Worm (Caenorhabditis elegans): Measurements from ENCODE around the gene C15H7.3.

C15H7.3 gene

DNA sequence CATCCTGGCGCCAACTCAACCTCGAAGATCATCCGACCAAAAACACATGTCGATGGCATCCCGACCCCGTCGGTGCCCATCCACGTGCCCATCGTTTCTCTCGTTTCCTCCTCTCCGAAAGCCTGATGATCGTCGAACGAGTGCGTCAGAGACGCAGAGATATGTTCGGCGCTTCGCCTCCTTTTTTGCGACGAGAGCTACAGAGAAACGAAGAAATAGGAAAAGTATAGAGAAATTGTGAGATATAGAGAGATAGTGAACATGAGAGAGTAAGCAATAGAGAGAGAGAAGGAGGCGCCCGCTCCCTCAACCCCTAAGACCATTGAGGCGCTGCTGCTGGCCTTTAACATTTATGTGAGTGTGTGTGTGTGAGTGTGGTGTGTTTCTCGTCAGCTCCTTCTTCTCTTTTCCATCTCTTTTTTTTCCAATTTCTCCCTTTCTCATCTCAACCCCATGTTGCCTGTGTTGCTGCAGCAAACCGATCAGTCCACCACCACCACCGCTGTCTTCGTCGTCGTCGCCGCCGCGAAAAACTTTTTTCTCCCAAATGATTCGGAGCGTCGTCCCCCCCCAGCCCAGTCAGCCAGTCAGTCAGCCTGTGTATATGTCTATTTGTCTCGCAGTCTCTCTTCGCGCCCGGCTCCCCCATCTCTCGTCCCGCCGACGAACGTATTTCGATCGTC lies 32.6 kb downstream of the C15H7.3 start, which contains the start of gene hlh-11 (continued):
- TF ChIP-seq pag-3 (tag; optimal IDR thresholded peaks at IDR 0.05; ENCODE audit: borderline replicate concordance) (no peak), unc-3 (GFP tag; conservative IDR thresholded peaks at IDR 0.05) (no peak), unc-3 (tag; optimal IDR thresholded peaks at IDR 0.05) (no peak), pqm-1 (tag; optimal IDR thresholded peaks at IDR 0.05) (no peak), fax-1 (tag; optimal IDR thresholded peaks at IDR 0.05) (no peak), K09A11.1 (tag; optimal IDR thresholded peaks at IDR 0.05; ENCODE audit: insufficient read depth) (peak; percentile 17), tbx-7 (tag; optimal IDR thresholded peaks at IDR 0.05) (no peak), unc-86 (tag; optimal IDR thresholded peaks at IDR 0.05) (no peak), odd-2 (tag; optimal IDR thresholded peaks at IDR 0.05) (no peak), hlh-15 (tag; optimal IDR thresholded peaks at IDR 0.05) (no peak), elt-4 (tag; optimal IDR thresholded peaks at IDR 0.05) (no peak), rnt-1 (tag; optimal IDR thresholded peaks at IDR 0.05) (peak; percentile 57), elt-2 (tag; optimal IDR thresholded peaks at IDR 0.05) (no peak), T23F11.4 (GFP tag; optimal IDR thresholded peaks at IDR 0.05) (no peak), ceh-18 (tag; optimal IDR thresholded peaks at IDR 0.05) (peak; percentile 96), fkh-10 (GFP tag; optimal IDR thresholded peaks at IDR 0.05) (no peak), ceh-30 (tag; optimal IDR thresholded peaks at IDR 0.05) (no peak), tbx-2 (tag; optimal IDR thresholded peaks at IDR 0.05) (peak; percentile 58), ceh-45 (GFP tag; IDR thresholded peaks at IDR 0.05) (no peak), ceh-24 (tag; optimal IDR thresholded peaks at IDR 0.05) (no peak), unc-42 (tag; optimal IDR thresholded peaks at IDR 0.05) (peak; percentile 59), dmd-4 (tag; optimal IDR thresholded peaks at IDR 0.05; ENCODE audit: borderline replicate concordance) (no peak), dve-1 (tag; optimal IDR thresholded peaks at IDR 0.05) (peak; percentile 12), lin-11 (tag; optimal IDR thresholded peaks at IDR 0.05) (no peak), ama-1 (optimal IDR thresholded peaks at IDR 0.05) (no peak), pax-1 (tag; optimal IDR thresholded peaks at IDR 0.05) (no peak), ceh-6 (GFP tag; optimal IDR thresholded peaks at IDR 0.05) (peak; percentile 23), hlh-8 (tag; optimal IDR thresholded peaks at IDR 0.05) (peak; percentile 59), npax-4 (tag; optimal IDR thresholded peaks at IDR 0.05) (no peak), ceh-22 (tag; optimal IDR thresholded peaks at IDR 0.05) (no peak), hlh-30 (tag; optimal IDR thresholded peaks at IDR 0.05; ENCODE audit: insufficient read depth) (peak; percentile 76), gmeb-2 (tag; optimal IDR thresholded peaks at IDR 0.05) (no peak), ceh-34 (tag; optimal IDR thresholded peaks at IDR 0.05) (peak; percentile 59), pat-9 (tag; optimal IDR thresholded peaks at IDR 0.05) (peak; percentile 35), pha-2 (tag; optimal IDR thresholded peaks at IDR 0.05) (no peak), K02D7.2 (tag; optimal IDR thresholded peaks at IDR 0.05) (no peak), ets-4 (tag; optimal IDR thresholded peaks at IDR 0.05) (peak; percentile 41), Y22D7AL.16 (tag; optimal IDR thresholded peaks at IDR 0.05) (no peak), hlh-13 (GFP tag; optimal IDR thresholded peaks at IDR 0.05) (no peak), sox-4 (tag; optimal IDR thresholded peaks at IDR 0.05) (peak; percentile 30), unc-55 (GFP tag; optimal IDR thresholded peaks at IDR 0.05) (peak; percentile 41), ceh-48 (tag; optimal IDR thresholded peaks at IDR 0.05) (no peak), zip-5 (tag; optimal IDR thresholded peaks at IDR 0.05) (no peak)

Data from whole organism, late embryonic.